Worm (Caenorhabditis elegans) whole organism, mixed stage, embryonic: ENCODE results near the gene C15H9.11.

ENCODE experiments used
- mep-1 ChIP-seq: fragments of 150-350 bp; optimal IDR thresholded peaks from 2 replicates; lab custom pipeline; 2017; ENCODE audit warnings: missing biosample characterization, missing genetic modification reagents, missing genetic modification characterization, inconsistent platforms
- unc-62 ChIP-seq: fragments of 150-350 bp; optimal IDR thresholded peaks from 2 replicates; lab custom pipeline; 2014; ENCODE audit warnings: missing biosample characterization, missing genetic modification reagents, missing genetic modification characterization

ce11 chrX:6138243-6138642 lies 35.0 kb upstream of the C15H9.11 start, which contains the start of gene Y72A10A.1:
- TF ChIP-seq unc-62 (GFP tag; lab: Kevin White, UChicago) = no peak
- TF ChIP-seq mep-1 (tag; lab: Kevin White, UChicago) = no peak
